Worm (Caenorhabditis elegans) whole organism, young adult: ENCODE results near the gene olrn-1.

Experiments used
- B0019.2 ChIP-seq: fragments of 200-800 bp; sonication (Bioruptor generic); conservative IDR thresholded peaks from 2 replicates; pipeline ENCODE4 v1.3.6; 2022; ENCODE audit warnings: missing genetic modification reagents, missing genetic modification characterization, missing compliant biosample characterization
- F22D6.2 ChIP-seq: sonication (generic microtip); optimal IDR thresholded peaks from 2 replicates; lab custom pipeline; 2016; ENCODE audit warnings: mild to moderate bottlenecking, missing genetic modification characterization, missing compliant biosample characterization
- F33H1.4 ChIP-seq: fragments of 200-800 bp; sonication (Bioruptor generic); IDR thresholded peaks from 2 replicates; pipeline ENCODE4 v1.3.6; 2022; ENCODE audit warnings: missing genetic modification reagents, missing genetic modification characterization, missing compliant biosample characterization
- F37B4.10 ChIP-seq: fragments of 200-800 bp; sonication (Bioruptor generic); IDR thresholded peaks from 2 replicates; pipeline ENCODE4 v1.3.6; 2022; ENCODE audit warnings: missing genetic modification characterization, missing compliant biosample characterization
- K12H6.12 ChIP-seq: fragments of 200-800 bp; sonication (Bioruptor generic); optimal IDR thresholded peaks from 2 replicates; lab custom pipeline; 2018; ENCODE audit warnings: mild to moderate bottlenecking, missing genetic modification characterization, missing compliant biosample characterization
- T07F8.4 ChIP-seq: sonication (generic microtip); optimal IDR thresholded peaks from 2 replicates; lab custom pipeline; 2016; ENCODE audit warnings: mild to moderate bottlenecking, missing genetic modification characterization, moderate library complexity, missing compliant biosample characterization
- Y53F4B.3 ChIP-seq: fragments of 200-800 bp; sonication (Bioruptor generic); IDR thresholded peaks from 2 replicates; pipeline ENCODE4 v1.3.6; 2022; ENCODE audit warnings: missing genetic modification reagents, missing genetic modification characterization, missing compliant biosample characterization
- ZK185.1 ChIP-seq: sonication (generic microtip); optimal IDR thresholded peaks from 2 replicates; lab custom pipeline; 2016; ENCODE audit warnings: mild to moderate bottlenecking, missing genetic modification characterization, missing compliant biosample characterization; ENCODE audit not compliant: poor library complexity, severe bottlenecking
- ama-1 ChIP-seq, 3 experiments: fragments of 150-350 bp in 1 of 3; sonication (generic microtip) in 2 of 3; optimal IDR thresholded peaks; 2 replicates each; lab custom pipeline; 2014 to 2018; ENCODE audit warnings: missing biosample characterization in 2 of 3, missing genetic modification characterization in 2 of 3, missing genetic modification reagents in 2 of 3
- cebp-1 ChIP-seq, 2 experiments: fragments of 200-800 bp in 1 of 2; sonication (Bioruptor generic) in 1 of 2; sonication (generic microtip) in 1 of 2; IDR thresholded peaks in 1 of 2; optimal IDR thresholded peaks in 1 of 2; 2 replicates each; pipeline versions ENCODE4 v1.3.6 to Lab custom; 2017 to 2022; ENCODE audit warnings: missing compliant biosample characterization in 2 of 2, missing genetic modification characterization in 2 of 2, mild to moderate bottlenecking in 1 of 2, missing genetic modification reagents in 1 of 2, moderate library complexity in 1 of 2
- ceh-100 ChIP-seq: fragments of 200-800 bp; sonication (Bioruptor generic); IDR thresholded peaks from 2 replicates; pipeline ENCODE4 v1.3.6; 2022; ENCODE audit warnings: missing genetic modification reagents, missing genetic modification characterization, missing compliant biosample characterization
- ceh-27 ChIP-seq: fragments of 200-800 bp; sonication (Bioruptor generic); optimal IDR thresholded peaks from 2 replicates; lab custom pipeline; 2018; ENCODE audit warnings: mild to moderate bottlenecking, missing genetic modification characterization, moderate library complexity, missing compliant biosample characterization
- ceh-58 ChIP-seq: fragments of 200-800 bp; sonication (Bioruptor generic); IDR thresholded peaks from 2 replicates; pipeline ENCODE4 v1.3.6; 2022; ENCODE audit warnings: missing genetic modification characterization, missing compliant biosample characterization
- ceh-79 ChIP-seq: sonication (generic microtip); optimal IDR thresholded peaks from 2 replicates; lab custom pipeline; 2017; ENCODE audit warnings: mild to moderate bottlenecking, missing genetic modification characterization, missing compliant biosample characterization
- egl-44 ChIP-seq: fragments of 200-800 bp; sonication (Bioruptor generic); IDR thresholded peaks from 2 replicates; pipeline ENCODE4 v1.3.6; 2022; ENCODE audit warnings: missing genetic modification reagents, missing genetic modification characterization, missing compliant biosample characterization
- ekl-4 ChIP-seq: fragments of 200-800 bp; sonication (Bioruptor generic); IDR thresholded peaks from 2 replicates; pipeline ENCODE4 v1.3.6; 2022; ENCODE audit warnings: missing genetic modification reagents, missing genetic modification characterization, missing compliant biosample characterization
- fkh-3 ChIP-seq: sonication (generic microtip); optimal IDR thresholded peaks from 2 replicates; lab custom pipeline; 2016; ENCODE audit warnings: mild to moderate bottlenecking, missing genetic modification characterization, missing compliant biosample characterization
- gei-17 ChIP-seq: fragments of 200-800 bp; sonication (Bioruptor generic); optimal IDR thresholded peaks from 2 replicates; lab custom pipeline; 2018; ENCODE audit warnings: mild to moderate bottlenecking, missing genetic modification characterization, missing compliant biosample characterization
- hlh-12 ChIP-seq: sonication (generic microtip); optimal IDR thresholded peaks from 2 replicates; lab custom pipeline; 2016; ENCODE audit warnings: missing genetic modification characterization, missing compliant biosample characterization
- hmg-1.2 ChIP-seq: fragments of 200-800 bp; sonication (Bioruptor generic); IDR thresholded peaks from 2 replicates; pipeline ENCODE4 v1.3.6; 2022; ENCODE audit warnings: missing genetic modification reagents, missing genetic modification characterization, missing compliant biosample characterization
- hmg-20 ChIP-seq: fragments of 200-800 bp; sonication (Bioruptor generic); IDR thresholded peaks from 2 replicates; pipeline ENCODE4 v1.3.6; 2022; ENCODE audit warnings: missing genetic modification reagents, missing genetic modification characterization, missing compliant biosample characterization
- lag-1 ChIP-seq: fragments of 200-800 bp; sonication (Bioruptor generic); IDR thresholded peaks from 2 replicates; pipeline ENCODE4 v1.3.6; 2022; ENCODE audit warnings: missing genetic modification reagents, missing genetic modification characterization, missing compliant biosample characterization
- let-607 ChIP-seq, 2 experiments: fragments of 200-800 bp in 1 of 2; sonication (Bioruptor generic) in 1 of 2; sonication (generic microtip) in 1 of 2; optimal IDR thresholded peaks; 2 replicates each; lab custom pipeline; 2016 to 2018; ENCODE audit warnings: mild to moderate bottlenecking in 2 of 2, missing compliant biosample characterization in 2 of 2, missing genetic modification characterization in 2 of 2, moderate library complexity in 2 of 2, missing genotype in 1 of 2
- lir-1 ChIP-seq: fragments of 200-800 bp; sonication (Bioruptor generic); conservative IDR thresholded peaks from 2 replicates; pipeline ENCODE4 v1.3.6; 2022; ENCODE audit warnings: missing genetic modification reagents, missing genetic modification characterization, missing compliant biosample characterization
- madf-10 ChIP-seq: sonication (generic microtip); optimal IDR thresholded peaks from 2 replicates; lab custom pipeline; 2016; ENCODE audit warnings: mild to moderate bottlenecking, missing genetic modification characterization, missing compliant biosample characterization
- mcd-1 ChIP-seq: fragments of 200-800 bp; sonication (Bioruptor generic); IDR thresholded peaks from 2 replicates; pipeline ENCODE4 v1.3.6; 2022; ENCODE audit warnings: missing genetic modification reagents, missing genetic modification characterization, missing compliant biosample characterization
- mel-28 ChIP-seq: sonication (generic microtip); optimal IDR thresholded peaks from 2 replicates; lab custom pipeline; 2016; ENCODE audit warnings: borderline replicate concordance, mild to moderate bottlenecking, missing genetic modification characterization, missing compliant biosample characterization
- mes-4 ChIP-seq: sonication (generic microtip); optimal IDR thresholded peaks from 2 replicates; lab custom pipeline; 2016; ENCODE audit warnings: missing genotype, missing genetic modification characterization, missing compliant biosample characterization
- nhr-120 ChIP-seq: fragments of 200-800 bp; sonication (Bioruptor generic); IDR thresholded peaks from 2 replicates; pipeline ENCODE4 v1.3.6; 2022; ENCODE audit warnings: missing genetic modification characterization, missing compliant biosample characterization
- nhr-179 ChIP-seq: sonication (generic microtip); optimal IDR thresholded peaks from 2 replicates; lab custom pipeline; 2016; ENCODE audit warnings: mild to moderate bottlenecking, missing genetic modification characterization, missing compliant biosample characterization
- nhr-80 ChIP-seq: sonication (generic microtip); optimal IDR thresholded peaks from 2 replicates; lab custom pipeline; 2016; ENCODE audit warnings: missing genetic modification characterization, missing compliant biosample characterization
- pha-4 ChIP-seq: fragments of 150-350 bp; sonication (generic microtip); optimal IDR thresholded peaks from 2 replicates; lab custom pipeline; 2014; ENCODE audit warnings: missing biosample characterization, missing genetic modification reagents, missing genetic modification characterization
- sdz-38 ChIP-seq: sonication (generic microtip); optimal IDR thresholded peaks from 2 replicates; lab custom pipeline; 2016; ENCODE audit warnings: missing genotype, missing genetic modification characterization, missing compliant biosample characterization
- snpc-1.3 ChIP-seq: sonication (generic microtip); optimal IDR thresholded peaks from 2 replicates; lab custom pipeline; 2017; ENCODE audit warnings: missing genetic modification characterization, mild to moderate bottlenecking, missing compliant biosample characterization, antibody characterized with exemption, moderate library complexity, missing genotype, missing genetic modification reagents; ENCODE audit not compliant: insufficient read depth
- snpc-3.4 ChIP-seq: sonication (generic microtip); optimal IDR thresholded peaks from 2 replicates; lab custom pipeline; 2017; ENCODE audit warnings: missing genetic modification characterization, mild to moderate bottlenecking, missing compliant biosample characterization, antibody characterized with exemption, moderate library complexity, missing genotype, missing genetic modification reagents
- unc-62 ChIP-seq: fragments of 150-350 bp; optimal IDR thresholded peaks from 2 replicates; lab custom pipeline; 2014; ENCODE audit warnings: missing biosample characterization, missing genetic modification reagents, missing genetic modification characterization
- ztf-25 ChIP-seq: fragments of 200-800 bp; sonication (Bioruptor generic); IDR thresholded peaks from 2 replicates; pipeline ENCODE4 v1.3.6; 2022; ENCODE audit warnings: missing genetic modification reagents, missing genetic modification characterization, missing compliant biosample characterization

The olrn-1 gene

DNA sequence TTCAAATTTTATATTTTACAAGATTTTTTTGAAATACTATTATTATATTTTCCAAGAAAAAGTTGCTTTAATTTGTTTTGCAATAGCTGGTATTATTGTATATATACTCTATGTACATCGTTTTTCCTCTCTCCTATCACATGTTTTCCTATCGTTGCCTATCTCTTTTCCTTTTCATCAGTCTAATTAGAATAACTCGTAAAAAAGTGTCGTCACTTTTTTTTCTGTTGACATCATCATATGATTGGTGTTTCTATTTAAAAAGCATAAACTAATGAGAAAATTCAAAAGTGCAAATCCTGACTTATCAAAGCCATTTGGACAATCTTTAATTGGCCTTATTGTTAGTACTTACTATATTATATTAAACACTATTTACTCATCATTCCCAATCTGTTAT, 1.4 kb upstream of the olrn-1 start:
- TF ChIP-seq nhr-120 (no peak), ceh-27 (GFP tag; lab: Kevin White, UChicago) (no peak), Y53F4B.3 (GFP tag; lab: Robert Waterston, UW) (no peak), mel-28 (no peak), ceh-100 (GFP tag; lab: Robert Waterston, UW) (no peak), B0019.2 (GFP tag; lab: Robert Waterston, UW) (no peak), hmg-20 (no peak), T07F8.4 (tag; lab: Kevin White, UChicago) (no peak), ceh-79 (tag; lab: Kevin White, UChicago) (no peak), gei-17 (GFP tag; lab: Kevin White, UChicago) (no peak), ceh-58 (GFP tag; lab: Robert Waterston, UW) (no peak), ztf-25 (no peak), hmg-1.2 (GFP tag; lab: Robert Waterston, UW) (no peak), nhr-179 (no peak), F22D6.2 (no peak)

DNA sequence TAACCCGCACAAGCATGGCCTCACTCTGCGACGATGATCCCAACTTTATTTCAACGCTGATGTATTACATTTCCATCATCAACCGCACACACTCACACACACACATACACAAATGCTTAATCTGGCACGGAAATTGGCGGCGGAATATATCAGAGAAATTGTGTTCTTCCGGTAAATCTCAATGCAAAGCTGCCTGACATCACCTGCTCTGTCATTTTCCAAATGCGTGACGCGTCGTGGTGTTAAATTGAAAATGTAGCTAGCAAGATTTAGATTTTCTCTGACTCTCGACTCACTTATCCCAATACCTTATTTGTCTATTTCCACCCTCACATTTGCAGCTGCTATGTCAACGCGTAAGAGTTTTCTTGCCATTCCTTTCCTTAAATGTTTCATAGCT, 1.8 kb downstream of the olrn-1 start:
- TF ChIP-seq sdz-38 (tag; lab: Kevin White, UChicago) (no peak), cebp-1 (GFP tag; IDR thresholded peaks at IDR 0.05; lab: Robert Waterston, UW) (no peak), cebp-1 (tag; optimal IDR thresholded peaks at IDR 0.05; lab: Kevin White, UChicago) (no peak), ekl-4 (GFP tag; lab: Robert Waterston, UW) (no peak), ama-1 (optimal IDR thresholded peaks at IDR 0.05; lab: Kevin White, UChicago) (no peak), ama-1 (GFP tag; optimal IDR thresholded peaks at IDR 0.05; lab: Kevin White, UChicago) (no peak), mes-4 (tag; lab: Kevin White, UChicago) (no peak), K12H6.12 (tag; lab: Kevin White, UChicago) (no peak), lir-1 (GFP tag; lab: Robert Waterston, UW) (no peak), fkh-3 (no peak)

DNA sequence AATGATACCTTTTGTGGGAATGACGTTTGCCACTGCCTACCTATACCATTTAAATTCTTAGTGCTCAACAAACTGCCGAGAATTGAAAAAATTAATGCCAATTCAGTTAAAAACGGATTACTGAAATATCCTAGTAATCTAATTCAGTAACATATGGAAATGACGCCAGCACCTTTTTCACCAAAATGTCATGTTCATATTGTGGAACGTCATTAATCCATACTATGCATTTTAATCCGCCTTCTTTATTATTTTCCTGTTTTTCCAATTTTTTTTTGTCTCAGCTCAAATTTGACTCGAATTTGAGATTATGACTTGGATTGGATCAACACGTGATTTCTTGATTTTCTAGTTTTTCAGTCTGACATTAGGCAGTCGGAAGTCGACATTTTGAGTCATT, 4.0 kb downstream of the olrn-1 start:
- TF ChIP-seq B0019.2 (GFP tag; lab: Robert Waterston, UW) (no peak), unc-62 (GFP tag; lab: Kevin White, UChicago) (no peak), ceh-27 (GFP tag; lab: Kevin White, UChicago) (no peak), mcd-1 (GFP tag; lab: Robert Waterston, UW) (no peak), snpc-3.4 (tag; lab: Kevin White, UChicago) (no peak), pha-4 (no peak), lag-1 (GFP tag; lab: Robert Waterston, UW) (no peak), hlh-12 (tag; lab: Kevin White, UChicago) (no peak), ZK185.1 (tag; lab: Kevin White, UChicago) (no peak), F37B4.10 (GFP tag; lab: Robert Waterston, UW) (no peak), nhr-80 (tag; lab: Kevin White, UChicago) (no peak), ceh-79 (tag; lab: Kevin White, UChicago) (no peak), F33H1.4 (GFP tag; lab: Robert Waterston, UW) (no peak), let-607 (tag; optimal IDR thresholded peaks at IDR 0.05; lab: Kevin White, UChicago) (no peak), ama-1 (optimal IDR thresholded peaks at IDR 0.05; lab: Kevin White, UChicago) (no peak), ama-1 (GFP tag; optimal IDR thresholded peaks at IDR 0.05; lab: Kevin White, UChicago) (no peak), egl-44 (GFP tag; lab: Robert Waterston, UW) (no peak), cebp-1 (GFP tag; IDR thresholded peaks at IDR 0.05; lab: Robert Waterston, UW) (no peak), cebp-1 (tag; optimal IDR thresholded peaks at IDR 0.05; lab: Kevin White, UChicago) (no peak), madf-10 (tag; lab: Kevin White, UChicago) (no peak), lir-1 (GFP tag; lab: Robert Waterston, UW) (no peak), snpc-1.3 (tag; lab: Kevin White, UChicago) (no peak)
